Worm (Caenorhabditis elegans) whole organism, L2 larva: ENCODE data around the gene mtm-9.

Source experiments
- ZK546.5 ChIP-seq: sonication (generic microtip); optimal IDR thresholded peaks from 2 replicates; lab custom pipeline; 2017; ENCODE audit warnings: missing biosample characterization, missing genetic modification characterization
- ceh-82 ChIP-seq: fragments of 150-350 bp; optimal IDR thresholded peaks from 2 replicates; lab custom pipeline; 2014; ENCODE audit warnings: missing biosample characterization, missing genetic modification characterization
- elt-1 ChIP-seq: fragments of 150-350 bp; optimal IDR thresholded peaks from 2 replicates; lab custom pipeline; 2014; ENCODE audit warnings: missing biosample characterization, missing genetic modification characterization
- fos-1 ChIP-seq: fragments of 150-350 bp; optimal IDR thresholded peaks from 2 replicates; lab custom pipeline; 2014; ENCODE audit warnings: missing biosample characterization, missing genetic modification characterization
- lin-13 ChIP-seq: fragments of 150-350 bp; optimal IDR thresholded peaks from 2 replicates; lab custom pipeline; 2014; ENCODE audit warnings: missing biosample characterization, missing genetic modification reagents, missing genetic modification characterization
- lin-39 ChIP-seq: fragments of 150-350 bp; optimal IDR thresholded peaks from 2 replicates; lab custom pipeline; 2014; ENCODE audit warnings: missing biosample characterization, missing genetic modification reagents, missing genetic modification characterization
- unc-39 ChIP-seq: fragments of 150-350 bp; optimal IDR thresholded peaks from 2 replicates; lab custom pipeline; 2014; ENCODE audit warnings: missing biosample characterization, missing genetic modification characterization

DNA sequence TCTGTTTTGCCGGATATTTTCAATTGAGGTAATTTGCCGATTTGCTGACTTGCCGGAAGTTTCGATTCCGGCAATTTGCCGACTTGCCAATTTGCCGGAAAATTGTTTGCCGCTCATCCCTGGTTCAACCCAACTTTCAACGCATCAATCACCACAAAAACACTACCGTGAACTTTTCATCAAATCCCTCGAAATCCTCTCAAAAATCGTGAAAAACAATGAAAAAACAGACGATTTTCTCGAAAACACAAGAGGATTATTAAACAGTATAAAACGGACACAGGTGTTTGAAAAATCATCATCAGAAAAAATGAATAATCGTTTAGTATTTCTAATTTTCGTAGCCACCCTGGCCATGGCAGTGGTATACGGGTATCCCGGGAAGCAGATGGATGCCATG lies 23.5 kb downstream of the mtm-9 start, which contains the start of gene Y39H10A.1:
- TF ChIP-seq lin-39 (tag; lab: Kevin White, UChicago), result no peak
- no peak for TF ChIP-seq unc-39 (tag; lab: Kevin White, UChicago)
- TF ChIP-seq ZK546.5 (tag; lab: Kevin White, UChicago), result no peak
- TF ChIP-seq elt-1 (tag; lab: Kevin White, UChicago), result no peak
- TF ChIP-seq fos-1 (tag; lab: Kevin White, UChicago), result no peak
- no peak for TF ChIP-seq lin-13 (GFP tag; lab: Kevin White, UChicago)
- TF ChIP-seq ceh-82 (tag; lab: Kevin White, UChicago), result no peak
